Fruit fly (Drosophila melanogaster) whole organism, embryonic: ENCODE measurements around the gene CG32236.
A peak's percentile ranks its signal among the peaks of the same experiment; 100 is the strongest.

Experiments used
- CG10321 ChIP-seq: fragments of 200-800 bp; sonication (Bioruptor generic); IDR thresholded peaks from 2 replicates; pipeline ENCODE4 v1.3.6; 2022; ENCODE audit warnings: missing biosample characterization, missing genetic modification characterization
- CG12236 ChIP-seq: fragments of 200-800 bp; sonication (Bioruptor generic); optimal IDR thresholded peaks from 2 replicates; lab custom pipeline; 2016; ENCODE audit warnings: missing biosample characterization, missing genetic modification characterization
- CG12299 ChIP-seq: fragments of 200-800 bp; sonication (Bioruptor generic); optimal IDR thresholded peaks from 2 replicates; lab custom pipeline; 2018; ENCODE audit warnings: missing biosample characterization, mild to moderate bottlenecking, missing genetic modification characterization
- CG13287 ChIP-seq: fragments of 200-800 bp; sonication (Bioruptor generic); IDR thresholded peaks from 2 replicates; pipeline ENCODE4 v1.3.6; 2022; ENCODE audit warnings: missing biosample characterization, missing genetic modification characterization; ENCODE audit not compliant: partially characterized antibody
- CG13624 ChIP-seq: fragments of 200-800 bp; sonication (Bioruptor generic); optimal IDR thresholded peaks from 2 replicates; lab custom pipeline; 2016; ENCODE audit warnings: missing biosample characterization, missing genetic modification characterization
- CG1603 ChIP-seq: fragments of 200-800 bp; sonication (Bioruptor generic); optimal IDR thresholded peaks from 2 replicates; lab custom pipeline; 2019; ENCODE audit warnings: missing biosample characterization, mild to moderate bottlenecking, missing genetic modification characterization, moderate library complexity
- CG16815 ChIP-seq: fragments of 200-800 bp; sonication (Bioruptor generic); optimal IDR thresholded peaks from 3 replicates; lab custom pipeline; 2017; ENCODE audit warnings: missing biosample characterization, mild to moderate bottlenecking, missing genetic modification characterization
- CG17328 ChIP-seq: fragments of 200-800 bp; sonication (Bioruptor generic); IDR thresholded peaks from 2 replicates; pipeline ENCODE4 v1.3.6; 2022; ENCODE audit warnings: missing biosample characterization, missing genetic modification characterization
- CG17568 ChIP-seq: fragments of 200-800 bp; sonication (Bioruptor generic); optimal IDR thresholded peaks from 2 replicates; lab custom pipeline; 2018; ENCODE audit warnings: missing biosample characterization, mild to moderate bottlenecking, missing genetic modification characterization, moderate library complexity
- CG17612 ChIP-seq: fragments of 200-800 bp; sonication (Bioruptor generic); IDR thresholded peaks from 2 replicates; pipeline ENCODE4 v1.3.6; 2022; ENCODE audit warnings: missing biosample characterization, missing genetic modification characterization
- CG18476 ChIP-seq: fragments of 200-800 bp; sonication (Bioruptor generic); optimal IDR thresholded peaks from 2 replicates; lab custom pipeline; 2016; ENCODE audit warnings: missing biosample characterization, mild to moderate bottlenecking, missing genetic modification characterization
- CG2678 ChIP-seq: fragments of 200-800 bp; sonication (Bioruptor generic); optimal IDR thresholded peaks from 3 replicates; lab custom pipeline; 2019; ENCODE audit warnings: missing biosample characterization, mild to moderate bottlenecking, missing genetic modification characterization, moderate library complexity
- CG3163 ChIP-seq: fragments of 200-800 bp; sonication (Bioruptor generic); optimal IDR thresholded peaks from 3 replicates; lab custom pipeline; 2016; ENCODE audit warnings: missing biosample characterization, missing genetic modification characterization
- CG3995 ChIP-seq: fragments of 200-800 bp; sonication (Bioruptor generic); optimal IDR thresholded peaks from 3 replicates; lab custom pipeline; 2016; ENCODE audit warnings: missing biosample characterization, missing genetic modification characterization
- CG4328 ChIP-seq: fragments of 200-800 bp; sonication (Bioruptor generic); optimal IDR thresholded peaks from 3 replicates; lab custom pipeline; 2017; ENCODE audit warnings: missing biosample characterization, missing genetic modification reagents, missing genetic modification characterization
- CG4617 ChIP-seq: fragments of 200-800 bp; sonication (Bioruptor generic); optimal IDR thresholded peaks from 3 replicates; lab custom pipeline; 2016; ENCODE audit warnings: missing biosample characterization, missing genetic modification characterization, borderline replicate concordance
- CG7357 ChIP-seq: fragments of 200-800 bp; sonication (Bioruptor generic); IDR thresholded peaks from 3 replicates; pipeline ENCODE4 v1.3.6; 2022; ENCODE audit warnings: missing biosample characterization, missing genetic modification characterization
- CG7928 ChIP-seq: fragments of 200-800 bp; sonication (Bioruptor generic); optimal IDR thresholded peaks from 2 replicates; lab custom pipeline; 2017; ENCODE audit warnings: missing biosample characterization, mild to moderate bottlenecking, missing genetic modification characterization
- CG7963 ChIP-seq: fragments of 200-800 bp; sonication (Bioruptor generic); IDR thresholded peaks from 3 replicates; pipeline ENCODE4 v1.3.6; 2022; ENCODE audit warnings: missing biosample characterization, missing genetic modification characterization; ENCODE audit not compliant: partially characterized antibody
- Dip2 ChIP-seq: fragments of 200-800 bp; sonication (Bioruptor generic); IDR thresholded peaks from 2 replicates; pipeline ENCODE4 v1.3.6; 2022; ENCODE audit warnings: missing biosample characterization, missing genetic modification characterization
- Ets65A ChIP-seq: fragments of 200-800 bp; sonication (Bioruptor generic); peaks from one replicate; lab custom pipeline; 2016; ENCODE audit warnings: missing biosample characterization, missing genetic modification characterization
- Fer2 ChIP-seq: fragments of 200-800 bp; sonication (Bioruptor generic); optimal IDR thresholded peaks from 2 replicates; lab custom pipeline; 2018; ENCODE audit warnings: missing biosample characterization, mild to moderate bottlenecking, missing genetic modification characterization, moderate library complexity
- H15 ChIP-seq: fragments of 200-800 bp; sonication (Bioruptor generic); IDR thresholded peaks from 3 replicates; pipeline ENCODE4 v1.3.6; 2022; ENCODE audit warnings: missing biosample characterization, missing genetic modification characterization
- HLH3B ChIP-seq: fragments of 200-800 bp; sonication (Bioruptor generic); IDR thresholded peaks from 2 replicates; pipeline ENCODE4 v1.3.6; 2022; ENCODE audit warnings: missing biosample characterization, missing genetic modification characterization
- Lim3 ChIP-seq: fragments of 200-800 bp; sonication (Bioruptor generic); IDR thresholded peaks from 2 replicates; pipeline ENCODE4 v1.3.6; 2022; ENCODE audit warnings: missing biosample characterization, missing genetic modification characterization
- Meics ChIP-seq: fragments of 200-800 bp; sonication (Bioruptor generic); optimal IDR thresholded peaks from 2 replicates; lab custom pipeline; 2017; ENCODE audit warnings: missing biosample characterization, mild to moderate bottlenecking, missing genetic modification characterization
- Nf-YA ChIP-seq: fragments of 200-800 bp; sonication (Bioruptor generic); IDR thresholded peaks from 2 replicates; pipeline ENCODE4 v1.3.6; 2022; ENCODE audit warnings: missing biosample characterization, missing genetic modification characterization
- Pdp1 ChIP-seq, 2 experiments: fragments of 200-800 bp; sonication (Bioruptor generic); optimal IDR thresholded peaks; 3 replicates each; lab custom pipeline; 2016; ENCODE audit warnings: missing biosample characterization in 2 of 2, missing genetic modification characterization in 2 of 2, mild to moderate bottlenecking in 1 of 2, moderate library complexity in 1 of 2
- Ravus ChIP-seq: fragments of 200-800 bp; sonication (Bioruptor generic); IDR thresholded peaks from 2 replicates; pipeline ENCODE4 v1.3.6; 2022; ENCODE audit warnings: missing biosample characterization, missing genetic modification characterization
- Stat92E ChIP-seq, 3 experiments: fragments of >200 bp in 2 of 3; fragments of 200-800 bp in 1 of 3; sonication (Bioruptor generic) in 1 of 3; optimal IDR thresholded peaks; 2 replicates each; lab custom pipeline; 2017 to 2019; ENCODE audit warnings: missing biosample characterization in 3 of 3, missing genetic modification characterization in 3 of 3, mild to moderate bottlenecking in 1 of 3, moderate library complexity in 1 of 3
- amos ChIP-seq: fragments of 200-800 bp; sonication (Bioruptor generic); IDR thresholded peaks from 2 replicates; pipeline ENCODE4 v1.3.6; 2022; ENCODE audit warnings: missing biosample characterization, missing genetic modification characterization; ENCODE audit not compliant: partially characterized antibody
- ash1 ChIP-seq: fragments of 200-800 bp; sonication (Bioruptor generic); optimal IDR thresholded peaks from 2 replicates; lab custom pipeline; 2018; ENCODE audit warnings: missing biosample characterization, mild to moderate bottlenecking, missing genetic modification characterization
- dmrt99B ChIP-seq: fragments of 200-800 bp; sonication (Bioruptor generic); optimal IDR thresholded peaks from 2 replicates; lab custom pipeline; 2018; ENCODE audit warnings: missing biosample characterization, mild to moderate bottlenecking, missing genetic modification characterization, moderate library complexity
- gem ChIP-seq: fragments of 200-800 bp; sonication (Bioruptor generic); optimal IDR thresholded peaks from 2 replicates; lab custom pipeline; 2019; ENCODE audit warnings: missing biosample characterization, mild to moderate bottlenecking, missing genetic modification characterization, moderate library complexity
- gro ChIP-seq: fragments of 200-800 bp; sonication (Bioruptor generic); optimal IDR thresholded peaks from 2 replicates; lab custom pipeline; 2016; ENCODE audit warnings: missing biosample characterization, missing genetic modification characterization
- h ChIP-seq: fragments of >200 bp; optimal IDR thresholded peaks from 2 replicates; lab custom pipeline; 2017
- jing ChIP-seq: fragments of 200-800 bp; sonication (Bioruptor generic); optimal IDR thresholded peaks from 2 replicates; lab custom pipeline; 2018; ENCODE audit warnings: missing biosample characterization, mild to moderate bottlenecking, missing genetic modification characterization
- pros ChIP-seq: fragments of 200-800 bp; sonication (Bioruptor generic); optimal IDR thresholded peaks from 3 replicates; lab custom pipeline; 2019; ENCODE audit warnings: missing biosample characterization, mild to moderate bottlenecking, missing genetic modification characterization, moderate library complexity
- sens ChIP-seq: fragments of 200-800 bp; sonication (Bioruptor generic); peaks from one replicate; lab custom pipeline; 2016; ENCODE audit warnings: missing biosample characterization, missing genetic modification characterization
- slbo ChIP-seq: fragments of 200-800 bp; sonication (Bioruptor generic); IDR thresholded peaks from 2 replicates; pipeline ENCODE4 v1.3.6; 2022; ENCODE audit warnings: missing biosample characterization, missing genetic modification characterization
- sqz ChIP-seq: fragments of 200-800 bp; sonication (Bioruptor generic); optimal IDR thresholded peaks from 3 replicates; lab custom pipeline; 2018; ENCODE audit warnings: missing biosample characterization, mild to moderate bottlenecking, missing genetic modification characterization
- tgo ChIP-seq: fragments of 200-800 bp; sonication (Bioruptor generic); IDR thresholded peaks from 3 replicates; pipeline ENCODE4 v1.3.6; 2022; ENCODE audit warnings: missing biosample characterization, missing genetic modification characterization
- tio ChIP-seq: fragments of 200-800 bp; sonication (Bioruptor generic); optimal IDR thresholded peaks from 2 replicates; lab custom pipeline; 2017; ENCODE audit warnings: missing biosample characterization, missing genetic modification characterization, inconsistent platforms
- twi ChIP-seq: fragments of 200-800 bp; optimal IDR thresholded peaks from 2 replicates; lab custom pipeline; 2019; ENCODE audit warnings: missing biosample characterization, mild to moderate bottlenecking, missing genetic modification characterization, moderate library complexity
- tx ChIP-seq: fragments of 200-800 bp; sonication (Bioruptor generic); optimal IDR thresholded peaks from 2 replicates; lab custom pipeline; 2016; ENCODE audit warnings: missing biosample characterization, missing genetic modification characterization
- z ChIP-seq: fragments of 200-800 bp; sonication (Bioruptor generic); IDR thresholded peaks from 3 replicates; pipeline ENCODE4 v1.3.6; 2022; ENCODE audit warnings: missing biosample characterization, missing genetic modification characterization
- zen ChIP-seq: fragments of 200-800 bp; sonication (Bioruptor generic); optimal IDR thresholded peaks from 3 replicates; lab custom pipeline; 2018; ENCODE audit warnings: missing biosample characterization, mild to moderate bottlenecking, missing genetic modification characterization, moderate library complexity
- zfh1 ChIP-seq: fragments of 200-800 bp; sonication (Bioruptor generic); IDR thresholded peaks from 3 replicates; pipeline ENCODE4 v1.3.6; 2022; ENCODE audit warnings: missing biosample characterization, missing genetic modification characterization
- zfh2 ChIP-seq: fragments of 200-800 bp; sonication (Bioruptor generic); optimal IDR thresholded peaks from 2 replicates; lab custom pipeline; 2016; ENCODE audit warnings: missing biosample characterization, missing genetic modification characterization

The CG32236 gene

dm6 chr3L:4625387-4626386, 41.5 kb downstream of the CG32236 start, which contains the start of gene Src64B (continued):
- TF ChIP-seq CG13287 (GFP tag; lab: Robert Waterston, UW) (peak; percentile 71), z (0 out of 3 replicates have a peak, but pooled peaks have one; percentile 25), CG10321 (GFP tag; lab: Robert Waterston, UW) (peak; percentile 86), pros (GFP tag; lab: Kevin White, UChicago) (peak; percentile 73), Lim3 (GFP tag; lab: Robert Waterston, UW) (no peak), CG7357 (GFP tag; lab: Robert Waterston, UW) (no peak), Fer2 (tag; lab: Kevin White, UChicago) (no peak), CG18476 (GFP tag; lab: Kevin White, UChicago) (no peak), ash1 (GFP tag; lab: Kevin White, UChicago) (peak; percentile 52), CG12236 (GFP tag; lab: Kevin White, UChicago) (no peak), CG17328 (GFP tag; lab: Robert Waterston, UW) (0 out of 2 replicates have a peak, but pooled peaks have one; percentile 32), amos (peak; percentile 82), twi (no peak), tx (no peak), CG12299 (tag; lab: Kevin White, UChicago) (peak; percentile 56), CG2678 (tag; lab: Kevin White, UChicago) (peak; percentile 27), Dip2 (no peak), Ravus (GFP tag; lab: Robert Waterston, UW) (no peak), Meics (GFP tag; lab: Kevin White, UChicago) (peak; percentile 14), Nf-YA (GFP tag; lab: Robert Waterston, UW) (no peak), CG13624 (GFP tag; lab: Kevin White, UChicago) (peak; percentile 32), sens (GFP tag; lab: Kevin White, UChicago) (peak; percentile 90), zfh1 (0 out of 3 replicates have a peak, but pooled peaks have one; percentile 42), Pdp1 (GFP tag; optimal IDR thresholded peaks at IDR 0.05; lab: Kevin White, UChicago) (no peak), jing (GFP tag; lab: Kevin White, UChicago) (no peak), CG3995 (peak; percentile 62), CG1603 (tag; lab: Kevin White, UChicago) (peak; percentile 38), CG16815 (GFP tag; lab: Kevin White, UChicago) (no peak), dmrt99B (tag; lab: Kevin White, UChicago) (peak; percentile 11), h (lab: Kevin White, UChicago) (no peak), CG4328 (GFP tag; lab: Kevin White, UChicago) (peak; percentile 31), CG17612 (no peak), H15 (GFP tag; lab: Robert Waterston, UW) (no peak), CG7928 (GFP tag; lab: Kevin White, UChicago) (no peak), gro (GFP tag; lab: Kevin White, UChicago) (peak; percentile 65), Ets65A (GFP tag; lab: Kevin White, UChicago) (no peak), gem (tag; lab: Kevin White, UChicago) (no peak), CG7963 (GFP tag; lab: Robert Waterston, UW) (peak; percentile 54; the same call in 1 of the 3 replicates), CG4617 (GFP tag; lab: Kevin White, UChicago) (peak; percentile 43), tio (no peak), zfh2 (GFP tag; lab: Kevin White, UChicago) (no peak), Stat92E (GFP tag; optimal IDR thresholded peaks at IDR 0.05; lab: Kevin White, UChicago) (peak in 1 of 3 experiments; percentile 87), CG17568 (peak; percentile 58), slbo (GFP tag; lab: Robert Waterston, UW) (peak; percentile 42), sqz (peak; percentile 14), tgo (no peak), CG3163 (peak; percentile 85), HLH3B (GFP tag; lab: Robert Waterston, UW) (no peak), zen (tag; lab: Kevin White, UChicago) (no peak)
